Worm (Caenorhabditis elegans) whole organism, L4 larva: ENCODE results near the gene F27B10.1.

Experiments used
- F37D6.2 ChIP-seq: sonication (generic microtip); optimal IDR thresholded peaks from 2 replicates; lab custom pipeline; 2016; ENCODE audit warnings: mild to moderate bottlenecking, missing genetic modification characterization, missing compliant biosample characterization
- F44E2.7 ChIP-seq: fragments of 200-800 bp; sonication (Bioruptor generic); IDR thresholded peaks from 2 replicates; pipeline ENCODE4 v2.1.2; 2022; ENCODE audit warnings: missing genetic modification characterization, missing compliant biosample characterization
- F49E8.2 ChIP-seq: sonication (generic microtip); optimal IDR thresholded peaks from 2 replicates; lab custom pipeline; 2016; ENCODE audit warnings: missing compliant biosample characterization, mild to moderate bottlenecking, missing genetic modification characterization, borderline replicate concordance
- R02D3.7 ChIP-seq: fragments of 150-350 bp; sonication (generic microtip); optimal IDR thresholded peaks from 3 replicates; lab custom pipeline; 2014; ENCODE audit warnings: missing biosample characterization, missing genetic modification characterization
- Y48G9A.11 ChIP-seq: fragments of 200-800 bp; sonication (Bioruptor generic); IDR thresholded peaks from 2 replicates; pipeline ENCODE4 v1.3.6; 2022; ENCODE audit warnings: missing genetic modification reagents, missing genetic modification characterization, missing compliant biosample characterization
- Y75B8A.6 ChIP-seq: fragments of 200-800 bp; sonication (Bioruptor generic); IDR thresholded peaks from 2 replicates; pipeline ENCODE4 v1.3.6; 2022; ENCODE audit warnings: missing genetic modification reagents, missing genetic modification characterization, missing compliant biosample characterization
- aha-1 ChIP-seq: fragments of 150-350 bp; peaks from one replicate; lab custom pipeline; 2014; ENCODE audit warnings: missing biosample characterization, missing genetic modification characterization
- ama-1 ChIP-seq: fragments of 150-350 bp; optimal IDR thresholded peaks from 2 replicates; lab custom pipeline; 2014; ENCODE audit warnings: inconsistent platforms, mixed read lengths
- ceh-28 ChIP-seq: fragments of 150-350 bp; optimal IDR thresholded peaks from 2 replicates; lab custom pipeline; 2014; ENCODE audit warnings: missing biosample characterization, missing genetic modification reagents, missing genetic modification characterization
- ceh-62 ChIP-seq: sonication (generic microtip); optimal IDR thresholded peaks from 2 replicates; lab custom pipeline; 2017; ENCODE audit warnings: missing biosample characterization, missing genetic modification characterization
- ceh-82 ChIP-seq: sonication (generic microtip); optimal IDR thresholded peaks from 2 replicates; lab custom pipeline; 2017; ENCODE audit warnings: missing biosample characterization, missing genetic modification characterization
- daf-19 ChIP-seq: fragments of 200-800 bp; sonication (Bioruptor generic); conservative IDR thresholded peaks from 2 replicates; pipeline ENCODE4 v1.3.6; 2022; ENCODE audit warnings: missing genetic modification characterization, missing compliant biosample characterization
- dmd-6 ChIP-seq: fragments of 200-800 bp; sonication (Bioruptor generic); IDR thresholded peaks from 2 replicates; pipeline ENCODE4 v1.3.6; 2022; ENCODE audit warnings: missing genetic modification reagents, missing genetic modification characterization, missing compliant biosample characterization
- dmd-8 ChIP-seq: fragments of 200-800 bp; sonication (Bioruptor generic); IDR thresholded peaks from 2 replicates; pipeline ENCODE4 v1.3.6; 2022; ENCODE audit warnings: missing genetic modification characterization, missing compliant biosample characterization
- dmd-9 ChIP-seq: fragments of 200-800 bp; sonication (Bioruptor generic); IDR thresholded peaks from 2 replicates; pipeline ENCODE4 v1.3.6; 2022; ENCODE audit warnings: missing genetic modification reagents, missing genetic modification characterization, missing compliant biosample characterization
- dpl-1 ChIP-seq: fragments of 150-350 bp; optimal IDR thresholded peaks from 2 replicates; lab custom pipeline; 2014; ENCODE audit warnings: missing biosample characterization, missing genetic modification reagents, missing genetic modification characterization
- dve-1 ChIP-seq: sonication (generic microtip); optimal IDR thresholded peaks from 2 replicates; lab custom pipeline; 2017; ENCODE audit warnings: antibody characterized with exemption, mild to moderate bottlenecking, missing genetic modification characterization, missing compliant biosample characterization; ENCODE audit not compliant: insufficient read depth
- egl-27 ChIP-seq: sonication (generic microtip); optimal IDR thresholded peaks from 3 replicates; lab custom pipeline; 2017; ENCODE audit warnings: missing biosample characterization, missing genetic modification reagents, missing genetic modification characterization
- egl-43 ChIP-seq: fragments of 200-800 bp; sonication (Bioruptor generic); IDR thresholded peaks from 2 replicates; pipeline ENCODE4 v1.3.6; 2022; ENCODE audit warnings: missing genetic modification reagents, missing genetic modification characterization, missing compliant biosample characterization
- fkh-10 ChIP-seq: fragments of 150-350 bp; optimal IDR thresholded peaks from 2 replicates; lab custom pipeline; 2014; ENCODE audit warnings: missing biosample characterization, missing genetic modification reagents, missing genetic modification characterization
- hif-1 ChIP-seq, 2 experiments: sonication (generic microtip); optimal IDR thresholded peaks; 2 replicates each; lab custom pipeline; 2016 to 2017; ENCODE audit warnings: missing compliant biosample characterization in 2 of 2, missing genetic modification characterization in 2 of 2, missing genetic modification reagents in 2 of 2, missing genotype in 2 of 2, mild to moderate bottlenecking in 1 of 2
- hlh-11 ChIP-seq: fragments of 200-800 bp; sonication (Bioruptor generic); optimal IDR thresholded peaks from 2 replicates; lab custom pipeline; 2018; ENCODE audit warnings: mild to moderate bottlenecking, missing genetic modification characterization, missing compliant biosample characterization
- lin-1 ChIP-seq: fragments of 200-800 bp; sonication (Bioruptor generic); IDR thresholded peaks from 2 replicates; pipeline ENCODE4 v1.3.6; 2022; ENCODE audit warnings: missing genetic modification reagents, missing genetic modification characterization, missing compliant biosample characterization
- lin-29 ChIP-seq: fragments of 200-800 bp; sonication (Bioruptor generic); IDR thresholded peaks from 2 replicates; pipeline ENCODE4 v1.3.6; 2022; ENCODE audit warnings: missing genetic modification reagents, missing genetic modification characterization, missing compliant biosample characterization
- lir-3 ChIP-seq: sonication (generic microtip); optimal IDR thresholded peaks from 2 replicates; lab custom pipeline; 2016; ENCODE audit warnings: mild to moderate bottlenecking, missing genetic modification characterization, missing compliant biosample characterization
- mes-2 ChIP-seq: sonication (generic microtip); optimal IDR thresholded peaks from 2 replicates; lab custom pipeline; 2016; ENCODE audit warnings: missing genotype, mild to moderate bottlenecking, missing genetic modification characterization, missing compliant biosample characterization; ENCODE audit not compliant: poor library complexity, severe bottlenecking
- mxl-2 ChIP-seq: fragments of 200-800 bp; sonication (Bioruptor generic); conservative IDR thresholded peaks from 2 replicates; pipeline ENCODE4 v1.3.6; 2022; ENCODE audit warnings: missing genetic modification reagents, missing genetic modification characterization, missing compliant biosample characterization
- nhr-111 ChIP-seq: fragments of 200-800 bp; sonication (Bioruptor generic); optimal IDR thresholded peaks from 2 replicates; lab custom pipeline; 2018; ENCODE audit warnings: mild to moderate bottlenecking, missing genetic modification characterization, missing compliant biosample characterization
- nhr-237 ChIP-seq: sonication (generic microtip); optimal IDR thresholded peaks from 2 replicates; lab custom pipeline; 2017; ENCODE audit warnings: missing biosample characterization, missing genetic modification characterization
- nhr-28 ChIP-seq: fragments of 150-350 bp; optimal IDR thresholded peaks from 2 replicates; lab custom pipeline; 2014; ENCODE audit warnings: missing biosample characterization, missing genetic modification characterization
- nhr-48 ChIP-seq: sonication (generic microtip); optimal IDR thresholded peaks from 2 replicates; lab custom pipeline; 2016; ENCODE audit warnings: mild to moderate bottlenecking, missing genetic modification characterization, missing compliant biosample characterization
- pqm-1 ChIP-seq: sonication (generic microtip); optimal IDR thresholded peaks from 2 replicates; lab custom pipeline; 2017; ENCODE audit warnings: missing biosample characterization, missing genetic modification characterization
- rbr-2 ChIP-seq: sonication (generic microtip); optimal IDR thresholded peaks from 2 replicates; lab custom pipeline; 2016; ENCODE audit warnings: missing genotype, missing genetic modification characterization, missing compliant biosample characterization
- saeg-2 ChIP-seq: fragments of 200-800 bp; sonication (Bioruptor generic); IDR thresholded peaks from 2 replicates; pipeline ENCODE4 v1.3.6; 2022; ENCODE audit warnings: missing genetic modification reagents, missing genetic modification characterization, missing compliant biosample characterization
- unc-62 ChIP-seq, 3 experiments: fragments of 150-350 bp in 1 of 3; sonication (generic microtip); optimal IDR thresholded peaks in 2 of 3; peaks in 1 of 3; 1 replicate in 1 of 3; 2 replicates in 2 of 3; lab custom pipeline; 2014 to 2017; ENCODE audit warnings: missing biosample characterization in 3 of 3, missing genetic modification characterization in 3 of 3, missing genetic modification reagents in 3 of 3, missing genotype in 1 of 3
- zfp-2 ChIP-seq: sonication (generic microtip); optimal IDR thresholded peaks from 2 replicates; lab custom pipeline; 2016; ENCODE audit warnings: mild to moderate bottlenecking, missing genetic modification characterization, missing compliant biosample characterization
- zip-11 ChIP-seq: fragments of 200-800 bp; sonication (Bioruptor generic); IDR thresholded peaks from 2 replicates; pipeline ENCODE4 v1.3.6; 2022; ENCODE audit warnings: missing genetic modification characterization, missing compliant biosample characterization
- zip-2 ChIP-seq: fragments of 150-350 bp; optimal IDR thresholded peaks from 2 replicates; lab custom pipeline; 2014; ENCODE audit warnings: missing biosample characterization, missing genetic modification characterization
- ztf-11 ChIP-seq: fragments of 150-350 bp; optimal IDR thresholded peaks from 2 replicates; lab custom pipeline; 2014; ENCODE audit warnings: missing biosample characterization, missing genetic modification characterization

F27B10.1 gene

ce11 chrV:7047512-7047911, 24.9 kb upstream of the F27B10.1 start, which contains the start of gene F20A1.8:
TSS of gene F20A1.8 (minus strand) at chrV:7047612.
- TF ChIP-seq dmd-9 = no peak
- TF ChIP-seq nhr-111 (GFP tag; lab: Kevin White, UChicago) = no peak
- no peak for TF ChIP-seq ceh-82
- TF ChIP-seq Y48G9A.11 = no peak
- no peak for TF ChIP-seq lin-29 (GFP tag; lab: Robert Waterston, UW)
- peak in 1 of 2 experiments; percentile 16 for TF ChIP-seq unc-62 (GFP tag; optimal IDR thresholded peaks at IDR 0.05 in 1 of 2; lab: Kevin White, UChicago)
- TF ChIP-seq unc-62 (tag; optimal IDR thresholded peaks at IDR 0.05; lab: Kevin White, UChicago) = no peak
- no peak for TF ChIP-seq mes-2
- TF ChIP-seq, all 104 proteins: peak for 1

- TF ChIP-seq aha-1 (tag; lab: Kevin White, UChicago) (peak; percentile 27), unc-62 (GFP tag; optimal IDR thresholded peaks at IDR 0.05 in 1 of 2; lab: Kevin White, UChicago) (peak in 1 of 2 experiments; percentile 92), unc-62 (tag; optimal IDR thresholded peaks at IDR 0.05; lab: Kevin White, UChicago) (no peak), F49E8.2 (tag; lab: Kevin White, UChicago) (no peak)
- TF ChIP-seq, all 104 proteins: peak for 2
Measured at ce11 chrV:7050153-7050552, 22.3 kb upstream of the F27B10.1 start.

- TF ChIP-seq ama-1 (lab: Kevin White, UChicago) = no peak
- TF ChIP-seq Y48G9A.11 = peak; percentile 96
Measured at ce11 chrV:7051133-7051765, 21.2 kb upstream of the F27B10.1 start, which contains the start of the genes tofu-2 and spig-1. TSS of gene tofu-2 (minus strand) at chrV:7051248. TSS of gene spig-1 (plus strand) at chrV:7051715.

ce11 chrV:7053100-7053499, 19.3 kb upstream of the F27B10.1 start, which contains the start of gene txt-17:
TSS of gene txt-17 (minus strand) at chrV:7053200.
- TF ChIP-seq dpl-1 (GFP tag; lab: Kevin White, UChicago) (no peak), Y75B8A.6 (GFP tag; lab: Robert Waterston, UW) (no peak), dmd-9 (no peak), nhr-237 (tag; lab: Kevin White, UChicago) (no peak), mxl-2 (GFP tag; lab: Robert Waterston, UW) (no peak), zip-11 (GFP tag; lab: Robert Waterston, UW) (no peak), zfp-2 (tag; lab: Kevin White, UChicago) (no peak), dmd-8 (GFP tag; lab: Robert Waterston, UW) (no peak), dve-1 (tag; lab: Kevin White, UChicago) (no peak), lir-3 (tag; lab: Kevin White, UChicago) (no peak), nhr-48 (no peak), ceh-28 (tag; lab: Kevin White, UChicago) (no peak), lin-1 (GFP tag; lab: Robert Waterston, UW) (no peak), nhr-28 (no peak), pqm-1 (tag; lab: Kevin White, UChicago) (no peak)
- TF ChIP-seq, all 104 proteins: peak for 0

ce11 chrV:7054598-7054997, 17.8 kb upstream of the F27B10.1 start, which contains the start of gene spig-8:
TSS of gene spig-8 (plus strand) at chrV:7054898.
- no peak for TF ChIP-seq rbr-2
- TF ChIP-seq zip-2 = no peak
- no peak for TF ChIP-seq ceh-62 (tag; lab: Kevin White, UChicago)
- no peak for TF ChIP-seq fkh-10 (GFP tag; lab: Kevin White, UChicago)
- no peak for TF ChIP-seq dmd-6 (GFP tag; lab: Robert Waterston, UW)
- no peak for TF ChIP-seq dmd-9
- no peak for TF ChIP-seq ztf-11 (tag; lab: Kevin White, UChicago)
- TF ChIP-seq egl-27 (tag; lab: Kevin White, UChicago) = no peak
- TF ChIP-seq saeg-2 (GFP tag; lab: Robert Waterston, UW) = no peak
- TF ChIP-seq nhr-28 = no peak
- no peak for TF ChIP-seq daf-19
- no peak for TF ChIP-seq nhr-237 (tag; lab: Kevin White, UChicago)
- no peak for TF ChIP-seq R02D3.7 (tag; lab: Kevin White, UChicago)
- TF ChIP-seq hlh-11 = no peak
- no peak for TF ChIP-seq Y48G9A.11
- no peak for TF ChIP-seq F37D6.2 (tag; lab: Kevin White, UChicago)
- TF ChIP-seq F44E2.7 (GFP tag; lab: Robert Waterston, UW) = no peak
- TF ChIP-seq hif-1 (tag; optimal IDR thresholded peaks at IDR 0.05; lab: Kevin White, UChicago) = no peak
- TF ChIP-seq egl-43 (GFP tag; lab: Robert Waterston, UW) = no peak
